Fruit fly (Drosophila melanogaster): ENCODE measurements around the gene AGO2.

- TF ChIP-seq psq (optimal IDR thresholded peaks at IDR 0.05), result no peak
- TF ChIP-seq pan (optimal IDR thresholded peaks at IDR 0.05), result no peak
- TF ChIP-seq Dll (optimal IDR thresholded peaks at IDR 0.05), result no peak
- TF ChIP-seq usp (GFP tag; optimal IDR thresholded peaks at IDR 0.05), result no peak
- TF ChIP-seq CG8478 (optimal IDR thresholded peaks at IDR 0.05), result no peak
Observed at dm6 chr3L:15517508-15517907, 36.4 kb upstream of the AGO2 start.
